Fruit fly (Drosophila melanogaster) whole organism, embryonic: Measurements from ENCODE around the gene CG1142.

ENCODE experiments used
- Awh ChIP-seq: fragments of 200-800 bp; sonication (Bioruptor generic); IDR thresholded peaks from 2 replicates; pipeline ENCODE4, ENCODE4 v1.3.6; 2022; ENCODE audit warnings: missing biosample characterization, missing genetic modification characterization
- CG11398 ChIP-seq: fragments of 200-800 bp; sonication (Bioruptor generic); optimal IDR thresholded peaks from 2 replicates; lab custom pipeline; 2016; ENCODE audit warnings: missing biosample characterization, missing genetic modification characterization
- CG13894 ChIP-seq: fragments of 200-800 bp; sonication (Bioruptor generic); optimal IDR thresholded peaks from 3 replicates; lab custom pipeline; 2018; ENCODE audit warnings: missing biosample characterization, mild to moderate bottlenecking, missing genetic modification characterization, moderate library complexity
- CG18599 ChIP-seq: fragments of 200-800 bp; sonication (Bioruptor generic); optimal IDR thresholded peaks from 3 replicates; lab custom pipeline; 2017; ENCODE audit warnings: missing biosample characterization, missing genetic modification characterization, mild to moderate bottlenecking, moderate library complexity, missing genetic modification reagents
- CG34376 ChIP-seq: fragments of 200-800 bp; sonication (Bioruptor generic); optimal IDR thresholded peaks from 2 replicates; lab custom pipeline; 2018; ENCODE audit warnings: missing biosample characterization, mild to moderate bottlenecking, missing genetic modification characterization
- CG3847 ChIP-seq: fragments of 200-800 bp; sonication (Bioruptor generic); IDR thresholded peaks from 2 replicates; pipeline ENCODE4 v1.3.6; 2022; ENCODE audit warnings: missing biosample characterization, missing genetic modification characterization
- CG5180 ChIP-seq: fragments of 200-800 bp; sonication (Bioruptor generic); optimal IDR thresholded peaks from 3 replicates; lab custom pipeline; 2017; ENCODE audit warnings: missing biosample characterization, missing genetic modification characterization, mild to moderate bottlenecking, moderate library complexity, missing genetic modification reagents
- CG5953 ChIP-seq: fragments of 200-800 bp; sonication (Bioruptor generic); IDR thresholded peaks from 2 replicates; pipeline ENCODE4 v1.3.6; 2022; ENCODE audit warnings: missing biosample characterization, missing genetic modification characterization
- CG6854 ChIP-seq: fragments of 200-800 bp; sonication (Bioruptor generic); optimal IDR thresholded peaks from 3 replicates; lab custom pipeline; 2017; ENCODE audit warnings: missing biosample characterization, mild to moderate bottlenecking, missing genetic modification characterization
- CG7987 ChIP-seq: fragments of 200-800 bp; sonication (Bioruptor generic); optimal IDR thresholded peaks from 2 replicates; lab custom pipeline; 2018; ENCODE audit warnings: missing biosample characterization, mild to moderate bottlenecking, missing genetic modification characterization, moderate library complexity
- CG8478 ChIP-seq: fragments of >200 bp; optimal IDR thresholded peaks from 2 replicates; lab custom pipeline; 2018
- CrebB ChIP-seq: fragments of 200-800 bp; sonication (Bioruptor generic); optimal IDR thresholded peaks from 3 replicates; lab custom pipeline; 2018; ENCODE audit warnings: missing biosample characterization, mild to moderate bottlenecking, missing genetic modification characterization
- D19B ChIP-seq: fragments of 200-800 bp; sonication (Bioruptor generic); optimal IDR thresholded peaks from 2 replicates; lab custom pipeline; 2017; ENCODE audit warnings: missing biosample characterization, mild to moderate bottlenecking, missing genetic modification characterization
- Dad ChIP-seq: fragments of 200-800 bp; sonication (Bioruptor generic); optimal IDR thresholded peaks from 3 replicates; lab custom pipeline; 2016; ENCODE audit warnings: missing biosample characterization, missing genetic modification characterization
- Drgx ChIP-seq: fragments of 200-800 bp; sonication (Bioruptor generic); IDR thresholded peaks from 2 replicates; pipeline ENCODE4 v1.3.6; 2022; ENCODE audit warnings: missing biosample characterization, missing genetic modification characterization
- Fer1 ChIP-seq: fragments of 200-800 bp; sonication (Bioruptor generic); optimal IDR thresholded peaks from 2 replicates; lab custom pipeline; 2017; ENCODE audit warnings: missing biosample characterization, mild to moderate bottlenecking, missing genetic modification characterization
- Gug ChIP-seq: fragments of 200-800 bp; sonication (Bioruptor generic); IDR thresholded peaks from 4 replicates; pipeline ENCODE4 v1.3.6; 2022; ENCODE audit warnings: missing biosample characterization, missing genetic modification characterization
- HLH54F ChIP-seq: fragments of 200-800 bp; sonication (Bioruptor generic); optimal IDR thresholded peaks from 3 replicates; lab custom pipeline; 2016; ENCODE audit warnings: missing biosample characterization, missing genetic modification characterization
- Hmx ChIP-seq: fragments of 200-800 bp; sonication (Bioruptor generic); optimal IDR thresholded peaks from 2 replicates; lab custom pipeline; 2016; ENCODE audit warnings: missing biosample characterization, missing genetic modification characterization
- Hr51 ChIP-seq, 2 experiments: fragments of 200-800 bp; sonication (Bioruptor generic); optimal IDR thresholded peaks; 2 replicates in 1 of 2; 3 replicates in 1 of 2; lab custom pipeline; 2016 to 2018; ENCODE audit warnings: missing biosample characterization in 2 of 2, missing genetic modification characterization in 2 of 2, mild to moderate bottlenecking in 1 of 2, moderate library complexity in 1 of 2
- Lhr ChIP-seq: fragments of 200-800 bp; sonication (Bioruptor generic); optimal IDR thresholded peaks from 3 replicates; lab custom pipeline; 2017; ENCODE audit warnings: mild to moderate bottlenecking, missing biosample characterization, missing genetic modification reagents, missing genetic modification characterization
- Med ChIP-seq: fragments of 200-800 bp; sonication (Bioruptor generic); peaks from one replicate; lab custom pipeline; 2016; ENCODE audit warnings: missing biosample characterization, missing genetic modification characterization, mild to moderate bottlenecking, inconsistent platforms, moderate library complexity
- Meics ChIP-seq: fragments of 200-800 bp; sonication (Bioruptor generic); optimal IDR thresholded peaks from 2 replicates; lab custom pipeline; 2017; ENCODE audit warnings: missing biosample characterization, mild to moderate bottlenecking, missing genetic modification characterization
- Pdp1 ChIP-seq, 2 experiments: fragments of 200-800 bp; sonication (Bioruptor generic); optimal IDR thresholded peaks; 3 replicates each; lab custom pipeline; 2016; ENCODE audit warnings: missing biosample characterization in 2 of 2, missing genetic modification characterization in 2 of 2, mild to moderate bottlenecking in 1 of 2, moderate library complexity in 1 of 2
- Poxn ChIP-seq: fragments of 200-800 bp; sonication (Bioruptor generic); IDR thresholded peaks from 2 replicates; pipeline ENCODE4 v1.3.6; 2022; ENCODE audit warnings: missing biosample characterization, missing genetic modification characterization
- amos ChIP-seq: fragments of 200-800 bp; sonication (Bioruptor generic); IDR thresholded peaks from 2 replicates; pipeline ENCODE4 v1.3.6; 2022; ENCODE audit warnings: missing biosample characterization, missing genetic modification characterization; ENCODE audit not compliant: partially characterized antibody
- ash1 ChIP-seq: fragments of 200-800 bp; sonication (Bioruptor generic); optimal IDR thresholded peaks from 2 replicates; lab custom pipeline; 2018; ENCODE audit warnings: missing biosample characterization, mild to moderate bottlenecking, missing genetic modification characterization
- az2 ChIP-seq: fragments of 200-800 bp; sonication (Bioruptor generic); optimal IDR thresholded peaks from 3 replicates; lab custom pipeline; 2016; ENCODE audit warnings: missing biosample characterization, missing genetic modification characterization
- cas ChIP-seq: fragments of 200-800 bp; sonication (Bioruptor generic); IDR thresholded peaks from 2 replicates; pipeline ENCODE4 v1.3.6; 2022; ENCODE audit warnings: missing biosample characterization, missing genetic modification characterization
- chif ChIP-seq, 2 experiments: fragments of 200-800 bp; sonication (Bioruptor generic); optimal IDR thresholded peaks; 3 replicates each; lab custom pipeline; 2016; ENCODE audit warnings: missing biosample characterization in 2 of 2, missing genetic modification characterization in 2 of 2
- chinmo ChIP-seq: fragments of 200-800 bp; sonication (Bioruptor generic); IDR thresholded peaks from 4 replicates; pipeline ENCODE4 v1.3.6; 2022; ENCODE audit warnings: missing biosample characterization, missing genetic modification characterization; ENCODE audit not compliant: partially characterized antibody
- corto ChIP-seq: fragments of 200-800 bp; sonication (Bioruptor generic); optimal IDR thresholded peaks from 2 replicates; lab custom pipeline; 2016; ENCODE audit warnings: missing biosample characterization, mild to moderate bottlenecking, missing genetic modification characterization, moderate library complexity
- danr ChIP-seq: fragments of 200-800 bp; sonication (Bioruptor generic); IDR thresholded peaks from 2 replicates; pipeline ENCODE4 v1.3.6; 2022; ENCODE audit warnings: missing biosample characterization, missing genetic modification characterization
- esg ChIP-seq: fragments of 200-800 bp; sonication (Bioruptor generic); conservative IDR thresholded peaks from 2 replicates; pipeline ENCODE4 v1.3.6; 2022; ENCODE audit warnings: missing biosample characterization, missing genetic modification characterization
- eve ChIP-seq, 2 experiments: fragments of >200 bp; optimal IDR thresholded peaks; 2 replicates each; lab custom pipeline; 2017; ENCODE audit warnings: missing biosample characterization in 2 of 2, missing genetic modification characterization in 2 of 2
- exex ChIP-seq: fragments of 200-800 bp; sonication (Bioruptor generic); optimal IDR thresholded peaks from 4 replicates; lab custom pipeline; 2018; ENCODE audit warnings: missing biosample characterization, mild to moderate bottlenecking, missing genetic modification characterization, moderate library complexity
- gem ChIP-seq: fragments of 200-800 bp; sonication (Bioruptor generic); optimal IDR thresholded peaks from 2 replicates; lab custom pipeline; 2019; ENCODE audit warnings: missing biosample characterization, mild to moderate bottlenecking, missing genetic modification characterization, moderate library complexity
- her ChIP-seq: fragments of 200-800 bp; sonication (Bioruptor generic); optimal IDR thresholded peaks from 2 replicates; lab custom pipeline; 2016; ENCODE audit warnings: missing biosample characterization, missing genetic modification characterization
- lab ChIP-seq: fragments of 200-800 bp; sonication (Bioruptor generic); optimal IDR thresholded peaks from 3 replicates; lab custom pipeline; 2017; ENCODE audit warnings: missing biosample characterization, missing genetic modification characterization, mild to moderate bottlenecking, moderate library complexity, missing genetic modification reagents
- luna ChIP-seq: fragments of 200-800 bp; sonication (Bioruptor generic); optimal IDR thresholded peaks from 2 replicates; lab custom pipeline; 2016; ENCODE audit warnings: missing biosample characterization, missing genetic modification characterization
- mirr ChIP-seq: fragments of 200-800 bp; sonication (Bioruptor generic); optimal IDR thresholded peaks from 3 replicates; lab custom pipeline; 2018; ENCODE audit warnings: missing biosample characterization, mild to moderate bottlenecking, missing genetic modification characterization
- p53 ChIP-seq: fragments of 200-800 bp; sonication (Bioruptor generic); optimal IDR thresholded peaks from 2 replicates; lab custom pipeline; 2016; ENCODE audit warnings: missing biosample characterization, missing genetic modification characterization
- sd ChIP-seq: fragments of 200-800 bp; sonication (Bioruptor generic); optimal IDR thresholded peaks from 3 replicates; lab custom pipeline; 2018; ENCODE audit warnings: missing biosample characterization, mild to moderate bottlenecking, missing genetic modification characterization, moderate library complexity
- slou ChIP-seq: fragments of 200-800 bp; sonication (Bioruptor generic); optimal IDR thresholded peaks from 3 replicates; lab custom pipeline; 2016; ENCODE audit warnings: missing biosample characterization, missing genetic modification characterization
- stwl ChIP-seq: fragments of 200-800 bp; sonication (Bioruptor generic); optimal IDR thresholded peaks from 3 replicates; lab custom pipeline; 2018; ENCODE audit warnings: missing biosample characterization, mild to moderate bottlenecking, missing genetic modification characterization, moderate library complexity
- sug ChIP-seq: fragments of 200-800 bp; optimal IDR thresholded peaks from 2 replicates; lab custom pipeline; 2019; ENCODE audit warnings: missing biosample characterization, mild to moderate bottlenecking, missing genetic modification characterization, moderate library complexity
- trem ChIP-seq: fragments of 200-800 bp; optimal IDR thresholded peaks from 3 replicates; lab custom pipeline; 2019; ENCODE audit warnings: missing biosample characterization, mild to moderate bottlenecking, missing genetic modification characterization, moderate library complexity
- tup ChIP-seq: fragments of 200-800 bp; sonication (Bioruptor generic); optimal IDR thresholded peaks from 2 replicates; lab custom pipeline; 2016; ENCODE audit warnings: missing biosample characterization, mild to moderate bottlenecking, missing genetic modification characterization, moderate library complexity
- unpg ChIP-seq: fragments of 200-800 bp; sonication (Bioruptor generic); optimal IDR thresholded peaks from 3 replicates; lab custom pipeline; 2018; ENCODE audit warnings: missing biosample characterization, mild to moderate bottlenecking, missing genetic modification characterization, moderate library complexity

Gene CG1142

DNA sequence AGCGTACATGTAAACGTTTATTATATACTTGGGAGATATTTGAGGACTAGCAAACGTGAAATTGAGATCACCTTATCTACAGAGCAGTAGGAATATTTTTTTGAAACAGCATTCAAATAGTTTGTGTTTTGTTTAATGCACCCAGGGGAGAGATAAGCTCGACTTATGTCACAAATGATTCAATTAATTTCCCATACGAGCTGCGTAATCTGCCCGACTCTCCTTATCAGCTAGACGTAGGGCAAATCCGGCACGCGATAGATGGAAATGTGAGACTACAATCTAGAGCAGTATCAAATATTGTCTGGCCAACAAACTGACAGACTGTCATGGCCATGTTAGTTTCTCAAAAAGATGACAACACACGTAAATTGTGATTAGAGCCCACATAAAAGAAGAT is 25.9 kb upstream of the CG1142 start (continued):
- TF ChIP-seq chinmo (GFP tag; lab: Robert Waterston, UW) (0 out of 4 replicates have a peak, but pooled peaks have one; percentile 18), tup (GFP tag; lab: Kevin White, UChicago) (no peak), HLH54F (GFP tag; lab: Kevin White, UChicago) (no peak), CG3847 (GFP tag; lab: Robert Waterston, UW) (no peak), az2 (no peak), p53 (no peak), CG8478 (lab: Kevin White, UChicago) (no peak)

DNA sequence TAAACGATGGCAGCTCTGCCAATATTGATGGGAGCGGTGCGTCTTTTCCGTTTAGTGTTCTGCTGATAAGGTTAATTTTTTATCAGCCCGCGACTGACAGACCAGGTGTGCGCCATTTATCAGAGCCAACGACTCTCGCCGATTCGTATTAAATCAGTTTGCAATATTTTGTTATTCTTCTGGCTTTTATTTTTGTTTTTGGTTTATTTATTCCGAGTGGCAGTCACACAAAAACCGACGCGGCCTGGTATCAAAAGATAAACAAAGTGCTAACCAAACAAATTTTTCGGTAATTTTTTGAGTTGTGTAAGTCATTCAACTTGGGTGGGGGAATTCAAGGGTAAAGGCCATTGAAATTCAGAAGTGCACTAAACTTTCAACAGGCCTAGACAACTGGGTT is 23.9 kb upstream of the CG1142 start:
- no peak for TF ChIP-seq CG5953 (GFP tag; lab: Robert Waterston, UW)
- TF ChIP-seq Fer1 (GFP tag; lab: Kevin White, UChicago), result peak; percentile 8
- no peak for TF ChIP-seq luna (GFP tag; lab: Kevin White, UChicago)
- TF ChIP-seq trem, result no peak
- no peak for TF ChIP-seq cas
- TF ChIP-seq Hr51 (GFP tag; optimal IDR thresholded peaks at IDR 0.05; lab: Kevin White, UChicago), result no peak
- no peak for TF ChIP-seq amos (GFP tag; lab: Robert Waterston, UW)
- peak; percentile 26 for TF ChIP-seq corto (GFP tag; lab: Kevin White, UChicago)
- peak; percentile 77 for TF ChIP-seq exex (tag; lab: Kevin White, UChicago)
- peak; percentile 65 for TF ChIP-seq Med (GFP tag; lab: Kevin White, UChicago)
- no peak for TF ChIP-seq chif (GFP tag; optimal IDR thresholded peaks at IDR 0.05; lab: Kevin White, UChicago)
- TF ChIP-seq Drgx, result no peak
- TF ChIP-seq lab (GFP tag; lab: Kevin White, UChicago), result peak; percentile 48
- TF ChIP-seq CG11398 (GFP tag; lab: Kevin White, UChicago), result no peak
- no peak for TF ChIP-seq Hmx (GFP tag; lab: Kevin White, UChicago)
- TF ChIP-seq sug (tag; lab: Kevin White, UChicago), result peak; percentile 65
- TF ChIP-seq CG6854, result no peak
- no peak for TF ChIP-seq Awh (GFP tag; lab: Robert Waterston, UW)
- TF ChIP-seq her (GFP tag; lab: Kevin White, UChicago), result no peak
- TF ChIP-seq Pdp1 (GFP tag; optimal IDR thresholded peaks at IDR 0.05; lab: Kevin White, UChicago), result peak in 1 of 2 experiments; percentile 79
- no peak for TF ChIP-seq esg (GFP tag; lab: Robert Waterston, UW)
- TF ChIP-seq Dad (GFP tag; lab: Kevin White, UChicago), result no peak
- peak; percentile 67 for TF ChIP-seq CG34376 (GFP tag; lab: Kevin White, UChicago)
- no peak for TF ChIP-seq CG18599 (GFP tag; lab: Kevin White, UChicago)
- TF ChIP-seq chinmo (GFP tag; lab: Robert Waterston, UW), result 0 out of 4 replicates have a peak, but pooled peaks have one; percentile 63
- no peak for TF ChIP-seq Poxn
- TF ChIP-seq slou, result no peak
- TF ChIP-seq sd (tag; lab: Kevin White, UChicago), result peak; percentile 52
- TF ChIP-seq mirr, result peak; percentile 73

DNA sequence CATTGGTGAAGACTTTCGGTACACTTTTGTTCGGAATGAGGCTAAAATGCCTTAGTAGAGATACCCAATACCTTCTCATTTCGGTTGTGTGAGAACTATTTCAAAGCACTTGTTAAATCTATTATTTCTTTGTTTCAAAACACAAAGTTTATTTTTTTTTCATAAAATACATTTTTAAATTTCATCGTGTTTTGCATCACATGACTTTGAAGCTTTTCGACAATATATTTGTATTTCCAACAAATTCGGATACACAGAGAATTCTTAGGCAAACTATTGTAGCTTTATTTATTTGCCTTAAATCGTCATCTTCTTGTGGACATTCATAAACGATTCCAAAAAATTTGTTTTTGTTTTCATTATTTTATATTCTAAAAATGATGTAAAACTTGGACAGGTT is 20.2 kb upstream of the CG1142 start, which contains the start of gene alpha-Est10:
TSS of gene alpha-Est10 (minus strand) at position 101 of the 400 bp plus-strand sequence.
- TF ChIP-seq Lhr (GFP tag; lab: Kevin White, UChicago) (no peak), CG13894 (no peak), cas (no peak), ash1 (GFP tag; lab: Kevin White, UChicago) (no peak), eve (GFP tag; optimal IDR thresholded peaks at IDR 0.05; lab: Kevin White, UChicago) (no peak), stwl (no peak), CrebB (no peak), Meics (GFP tag; lab: Kevin White, UChicago) (no peak), Gug (GFP tag; lab: Robert Waterston, UW) (no peak), CG7987 (GFP tag; lab: Kevin White, UChicago) (no peak), CG8478 (lab: Kevin White, UChicago) (no peak), gem (no peak), CG5180 (no peak), danr (no peak), D19B (no peak), unpg (GFP tag; lab: Kevin White, UChicago) (no peak), Poxn (no peak)
